Worm (Caenorhabditis elegans) whole organism, early embryonic: ENCODE measurements around the gene srg-3.

ENCODE experiments used
- ceh-13 ChIP-seq: fragments of 200-800 bp; sonication (Bioruptor generic); optimal IDR thresholded peaks from 2 replicates; lab custom pipeline; 2018; ENCODE audit warnings: mild to moderate bottlenecking, missing genetic modification characterization, missing compliant biosample characterization
- flt-1 ChIP-seq: fragments of 200-800 bp; sonication (Bioruptor generic); IDR thresholded peaks from 2 replicates; pipeline ENCODE4 v1.3.6; 2022; ENCODE audit warnings: missing genetic modification characterization, missing compliant biosample characterization
- tra-4 ChIP-seq: sonication (generic microtip); optimal IDR thresholded peaks from 2 replicates; lab custom pipeline; 2017; ENCODE audit warnings: missing genetic modification characterization, missing compliant biosample characterization

- TF ChIP-seq flt-1 (GFP tag; lab: Robert Waterston, UW) (no peak), ceh-13 (no peak), tra-4 (no peak)
Measured at ce11 chrIII:6310352-6310751, 40.2 kb upstream of the srg-3 start.
